Fruit fly (Drosophila melanogaster) whole organism, embryonic: ENCODE results near the gene Gclm.
A peak's percentile ranks its signal among the peaks of the same experiment; 100 is the strongest.

ENCODE experiments used
- CG1602 ChIP-seq: fragments of 200-800 bp; sonication (Bioruptor generic); optimal IDR thresholded peaks from 3 replicates; lab custom pipeline; 2016; ENCODE audit warnings: missing biosample characterization, missing genetic modification characterization
- CG16815 ChIP-seq: fragments of 200-800 bp; sonication (Bioruptor generic); optimal IDR thresholded peaks from 3 replicates; lab custom pipeline; 2017; ENCODE audit warnings: missing biosample characterization, mild to moderate bottlenecking, missing genetic modification characterization
- CG2712 ChIP-seq: fragments of 200-800 bp; optimal IDR thresholded peaks from 3 replicates; lab custom pipeline; 2019; ENCODE audit warnings: missing biosample characterization, mild to moderate bottlenecking, missing genetic modification characterization, moderate library complexity
- CG3995 ChIP-seq: fragments of 200-800 bp; sonication (Bioruptor generic); optimal IDR thresholded peaks from 3 replicates; lab custom pipeline; 2016; ENCODE audit warnings: missing biosample characterization, missing genetic modification characterization
- CG6175 ChIP-seq: fragments of 200-800 bp; sonication (Bioruptor generic); IDR thresholded peaks from 3 replicates; pipeline ENCODE4 v1.3.6; 2022; ENCODE audit warnings: missing biosample characterization, missing genetic modification characterization
- CG8281 ChIP-seq: fragments of 200-800 bp; sonication (Bioruptor generic); optimal IDR thresholded peaks from 2 replicates; lab custom pipeline; 2018; ENCODE audit warnings: missing biosample characterization, mild to moderate bottlenecking, missing genetic modification characterization, moderate library complexity
- Jarid2 ChIP-seq: fragments of 200-800 bp; sonication (Bioruptor generic); optimal IDR thresholded peaks from 3 replicates; lab custom pipeline; 2017; ENCODE audit warnings: mild to moderate bottlenecking, missing biosample characterization, missing genetic modification reagents, missing genetic modification characterization
- Med ChIP-seq: fragments of 200-800 bp; sonication (Bioruptor generic); peaks from one replicate; lab custom pipeline; 2016; ENCODE audit warnings: missing biosample characterization, missing genetic modification characterization, mild to moderate bottlenecking, inconsistent platforms, moderate library complexity
- ap ChIP-seq: fragments of 200-800 bp; sonication (Bioruptor generic); IDR thresholded peaks from 2 replicates; pipeline ENCODE4 v1.3.6; 2022; ENCODE audit warnings: missing biosample characterization, missing genetic modification characterization
- ems ChIP-seq: fragments of 200-800 bp; sonication (Bioruptor generic); optimal IDR thresholded peaks from 3 replicates; lab custom pipeline; 2016; ENCODE audit warnings: missing biosample characterization, missing genetic modification characterization
- kni ChIP-seq: fragments of 200-800 bp; sonication (Bioruptor generic); optimal IDR thresholded peaks from 3 replicates; lab custom pipeline; 2017; ENCODE audit warnings: mild to moderate bottlenecking, missing biosample characterization, missing genetic modification reagents, missing genetic modification characterization
- otp ChIP-seq: fragments of 200-800 bp; sonication (Bioruptor generic); IDR thresholded peaks from 3 replicates; pipeline ENCODE4, ENCODE4 v1.3.6; 2022; ENCODE audit warnings: missing biosample characterization, missing genetic modification characterization
- z ChIP-seq: fragments of 200-800 bp; sonication (Bioruptor generic); IDR thresholded peaks from 3 replicates; pipeline ENCODE4 v1.3.6; 2022; ENCODE audit warnings: missing biosample characterization, missing genetic modification characterization

DNA sequence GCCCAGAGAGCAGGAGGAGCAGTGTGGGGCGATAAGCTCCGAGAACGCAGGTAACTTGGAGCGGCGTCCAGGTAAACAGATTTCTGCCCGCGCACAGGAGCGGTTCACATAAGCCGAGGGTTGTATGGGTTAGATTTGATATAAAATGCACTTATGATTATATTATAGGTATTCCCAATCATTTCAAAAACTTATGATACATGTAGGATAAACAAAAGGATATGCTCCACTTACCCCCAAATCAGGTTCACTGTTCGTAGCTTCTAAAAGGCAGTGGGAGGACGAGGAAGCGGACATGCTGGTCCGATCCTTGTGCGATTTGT, 49.8 kb downstream of the Gclm start:
- TF ChIP-seq CG8281 = no peak
- TF ChIP-seq CG1602 (GFP tag; lab: Kevin White, UChicago) = no peak
- TF ChIP-seq ap (GFP tag; lab: Robert Waterston, UW) = no peak
- no peak for TF ChIP-seq Jarid2 (GFP tag; lab: Kevin White, UChicago)
- TF ChIP-seq kni = no peak
- TF ChIP-seq CG16815 (GFP tag; lab: Kevin White, UChicago) = no peak
- TF ChIP-seq CG3995 (GFP tag; lab: Kevin White, UChicago) = no peak
- no peak for TF ChIP-seq CG6175 (GFP tag; lab: Robert Waterston, UW)
- TF ChIP-seq z (GFP tag; lab: Robert Waterston, UW) = no peak
- TF ChIP-seq otp (GFP tag; lab: Robert Waterston, UW) = no peak
- TF ChIP-seq CG2712 (tag; lab: Kevin White, UChicago) = no peak
- TF ChIP-seq Med (GFP tag; lab: Kevin White, UChicago) = peak; percentile 47
- no peak for TF ChIP-seq ems (GFP tag; lab: Kevin White, UChicago)
